Fruit fly (Drosophila melanogaster) whole organism, embryonic: ENCODE data around the gene CG9782.

Experiments
- Bteb2 ChIP-seq: fragments of 200-800 bp; sonication (Bioruptor generic); optimal IDR thresholded peaks from 2 replicates; lab custom pipeline; 2016; ENCODE audit warnings: missing biosample characterization, missing genetic modification characterization
- C15 ChIP-seq: fragments of 200-800 bp; sonication (Bioruptor generic); IDR thresholded peaks from 3 replicates; pipeline ENCODE4 v1.3.6; 2022; ENCODE audit warnings: missing biosample characterization, missing genetic modification characterization
- CG10209 ChIP-seq: fragments of 200-800 bp; sonication (Bioruptor generic); optimal IDR thresholded peaks from 3 replicates; lab custom pipeline; 2017; ENCODE audit warnings: missing biosample characterization, mild to moderate bottlenecking, missing genetic modification characterization, missing genetic modification reagents
- CG10543 ChIP-seq: fragments of 200-800 bp; sonication (Bioruptor generic); optimal IDR thresholded peaks from 3 replicates; lab custom pipeline; 2017; ENCODE audit warnings: missing biosample characterization, mild to moderate bottlenecking, missing genetic modification characterization, moderate library complexity
- CG11093 ChIP-seq: fragments of 200-800 bp; sonication (Bioruptor generic); IDR thresholded peaks from 3 replicates; pipeline ENCODE4 v1.3.6; 2022; ENCODE audit warnings: missing biosample characterization, missing genetic modification characterization
- CG11695 ChIP-seq: fragments of 200-800 bp; sonication (Bioruptor generic); IDR thresholded peaks from 3 replicates; pipeline ENCODE4 v1.3.6; 2022; ENCODE audit warnings: missing biosample characterization, missing genetic modification characterization
- CG12769 ChIP-seq: fragments of 200-800 bp; sonication (Bioruptor generic); optimal IDR thresholded peaks from 2 replicates; lab custom pipeline; 2019; ENCODE audit warnings: missing biosample characterization, mild to moderate bottlenecking, missing genetic modification characterization, moderate library complexity
- CG13296 ChIP-seq: fragments of 200-800 bp; sonication (Bioruptor generic); optimal IDR thresholded peaks from 3 replicates; lab custom pipeline; 2018; ENCODE audit warnings: missing biosample characterization, mild to moderate bottlenecking, missing genetic modification characterization
- CG13424 ChIP-seq: fragments of 200-800 bp; sonication (Bioruptor generic); optimal IDR thresholded peaks from 2 replicates; lab custom pipeline; 2019; ENCODE audit warnings: missing biosample characterization, mild to moderate bottlenecking, missing genetic modification characterization, moderate library complexity
- CG15514 ChIP-seq: fragments of 200-800 bp; sonication (Bioruptor generic); optimal IDR thresholded peaks from 3 replicates; lab custom pipeline; 2017; ENCODE audit warnings: missing biosample characterization, missing genetic modification characterization, mild to moderate bottlenecking, moderate library complexity, missing genetic modification reagents
- CG17385 ChIP-seq: fragments of 200-800 bp; sonication (Bioruptor generic); optimal IDR thresholded peaks from 3 replicates; lab custom pipeline; 2018; ENCODE audit warnings: missing biosample characterization, mild to moderate bottlenecking, missing genetic modification characterization
- CG2120 ChIP-seq: fragments of 200-800 bp; sonication (Bioruptor generic); optimal IDR thresholded peaks from 3 replicates; lab custom pipeline; 2016; ENCODE audit warnings: missing biosample characterization, missing genetic modification characterization
- CG2875 ChIP-seq: fragments of 200-800 bp; sonication (Bioruptor generic); optimal IDR thresholded peaks from 2 replicates; lab custom pipeline; 2017; ENCODE audit warnings: missing biosample characterization, mild to moderate bottlenecking, missing genetic modification characterization, missing genetic modification reagents
- CG33213 ChIP-seq: fragments of 200-800 bp; sonication (Bioruptor generic); optimal IDR thresholded peaks from 3 replicates; lab custom pipeline; 2016; ENCODE audit warnings: missing biosample characterization, missing genetic modification characterization
- CG3407 ChIP-seq: fragments of 200-800 bp; sonication (Bioruptor generic); optimal IDR thresholded peaks from 2 replicates; lab custom pipeline; 2018; ENCODE audit warnings: missing biosample characterization, mild to moderate bottlenecking, missing genetic modification characterization
- CG34376 ChIP-seq: fragments of 200-800 bp; sonication (Bioruptor generic); optimal IDR thresholded peaks from 2 replicates; lab custom pipeline; 2018; ENCODE audit warnings: missing biosample characterization, mild to moderate bottlenecking, missing genetic modification characterization
- CG5180 ChIP-seq: fragments of 200-800 bp; sonication (Bioruptor generic); optimal IDR thresholded peaks from 3 replicates; lab custom pipeline; 2017; ENCODE audit warnings: missing biosample characterization, missing genetic modification characterization, mild to moderate bottlenecking, moderate library complexity, missing genetic modification reagents
- CG7556 ChIP-seq: fragments of 200-800 bp; sonication (Bioruptor generic); optimal IDR thresholded peaks from 2 replicates; lab custom pipeline; 2017; ENCODE audit warnings: missing biosample characterization, mild to moderate bottlenecking, missing genetic modification characterization
- CG7987 ChIP-seq: fragments of 200-800 bp; sonication (Bioruptor generic); optimal IDR thresholded peaks from 2 replicates; lab custom pipeline; 2018; ENCODE audit warnings: missing biosample characterization, mild to moderate bottlenecking, missing genetic modification characterization, moderate library complexity
- CG8765 ChIP-seq: fragments of 200-800 bp; sonication (Bioruptor generic); IDR thresholded peaks from 2 replicates; pipeline ENCODE4 v1.3.6; 2022; ENCODE audit warnings: missing biosample characterization, missing genetic modification characterization
- ERR ChIP-seq: fragments of 200-800 bp; sonication (Bioruptor generic); optimal IDR thresholded peaks from 2 replicates; lab custom pipeline; 2016; ENCODE audit warnings: missing biosample characterization, missing genetic modification characterization
- Fer1 ChIP-seq: fragments of 200-800 bp; sonication (Bioruptor generic); optimal IDR thresholded peaks from 2 replicates; lab custom pipeline; 2017; ENCODE audit warnings: missing biosample characterization, mild to moderate bottlenecking, missing genetic modification characterization
- Gug ChIP-seq: fragments of 200-800 bp; sonication (Bioruptor generic); IDR thresholded peaks from 4 replicates; pipeline ENCODE4 v1.3.6; 2022; ENCODE audit warnings: missing biosample characterization, missing genetic modification characterization
- HLHmδ ChIP-seq: fragments of 200-800 bp; sonication (Bioruptor generic); optimal IDR thresholded peaks from 2 replicates; lab custom pipeline; 2018; ENCODE audit warnings: missing biosample characterization, mild to moderate bottlenecking, missing genetic modification characterization, moderate library complexity
- Max ChIP-seq: fragments of 200-800 bp; sonication (Bioruptor generic); optimal IDR thresholded peaks from 2 replicates; lab custom pipeline; 2016; ENCODE audit warnings: missing biosample characterization, mild to moderate bottlenecking, missing genetic modification characterization
- Med ChIP-seq: fragments of 200-800 bp; sonication (Bioruptor generic); peaks from one replicate; lab custom pipeline; 2016; ENCODE audit warnings: missing biosample characterization, missing genetic modification characterization, mild to moderate bottlenecking, inconsistent platforms, moderate library complexity
- NK7.1 ChIP-seq: fragments of 200-800 bp; sonication (Bioruptor generic); optimal IDR thresholded peaks from 3 replicates; lab custom pipeline; 2016; ENCODE audit warnings: missing biosample characterization, missing genetic modification characterization
- Pdp1 ChIP-seq, 2 experiments: fragments of 200-800 bp; sonication (Bioruptor generic); optimal IDR thresholded peaks; 3 replicates each; lab custom pipeline; 2016; ENCODE audit warnings: missing biosample characterization in 2 of 2, missing genetic modification characterization in 2 of 2, mild to moderate bottlenecking in 1 of 2, moderate library complexity in 1 of 2
- Poxn ChIP-seq: fragments of 200-800 bp; sonication (Bioruptor generic); IDR thresholded peaks from 2 replicates; pipeline ENCODE4 v1.3.6; 2022; ENCODE audit warnings: missing biosample characterization, missing genetic modification characterization
- Trl ChIP-seq, 3 experiments: fragments of >200 bp in 2 of 3; fragments of 200-800 bp in 1 of 3; sonication (Bioruptor generic) in 1 of 3; optimal IDR thresholded peaks; 2 replicates in 1 of 3; 3 replicates in 2 of 3; lab custom pipeline; 2016 to 2017; ENCODE audit warnings: missing biosample characterization in 1 of 3, missing genetic modification characterization in 1 of 3
- ac ChIP-seq: fragments of 200-800 bp; sonication (Bioruptor generic); optimal IDR thresholded peaks from 3 replicates; lab custom pipeline; 2017; ENCODE audit warnings: missing biosample characterization, mild to moderate bottlenecking, missing genetic modification characterization
- bsh ChIP-seq, 2 experiments: fragments of 200-800 bp; sonication (Bioruptor generic); optimal IDR thresholded peaks; 2 replicates each; lab custom pipeline; 2017 to 2018; ENCODE audit warnings: mild to moderate bottlenecking in 2 of 2, missing biosample characterization in 2 of 2, missing genetic modification characterization in 2 of 2, moderate library complexity in 1 of 2
- cad ChIP-seq: fragments of >200 bp; optimal IDR thresholded peaks from 2 replicates; lab custom pipeline; 2017; ENCODE audit warnings: missing biosample characterization, missing genetic modification characterization
- da ChIP-seq: fragments of 200-800 bp; sonication (Bioruptor generic); optimal IDR thresholded peaks from 2 replicates; lab custom pipeline; 2016; ENCODE audit warnings: missing biosample characterization, missing genetic modification characterization
- dati ChIP-seq: fragments of 200-800 bp; sonication (Bioruptor generic); IDR thresholded peaks from 2 replicates; pipeline ENCODE4 v1.3.6; 2022; ENCODE audit warnings: missing biosample characterization, missing genetic modification characterization
- eyg ChIP-seq: fragments of 200-800 bp; sonication (Bioruptor generic); optimal IDR thresholded peaks from 3 replicates; lab custom pipeline; 2016; ENCODE audit warnings: missing biosample characterization, missing genetic modification characterization
- fd3F ChIP-seq: fragments of 200-800 bp; sonication (Bioruptor generic); optimal IDR thresholded peaks from 2 replicates; lab custom pipeline; 2018; ENCODE audit warnings: missing biosample characterization, mild to moderate bottlenecking, missing genetic modification characterization, moderate library complexity
- gem ChIP-seq: fragments of 200-800 bp; sonication (Bioruptor generic); optimal IDR thresholded peaks from 2 replicates; lab custom pipeline; 2019; ENCODE audit warnings: missing biosample characterization, mild to moderate bottlenecking, missing genetic modification characterization, moderate library complexity
- gfzf ChIP-seq: fragments of 200-800 bp; sonication (Bioruptor generic); optimal IDR thresholded peaks from 2 replicates; lab custom pipeline; 2016; ENCODE audit warnings: missing biosample characterization, mild to moderate bottlenecking, missing genetic modification characterization, moderate library complexity
- mirr ChIP-seq: fragments of 200-800 bp; sonication (Bioruptor generic); optimal IDR thresholded peaks from 3 replicates; lab custom pipeline; 2018; ENCODE audit warnings: missing biosample characterization, mild to moderate bottlenecking, missing genetic modification characterization
- mld ChIP-seq: fragments of 200-800 bp; sonication (Bioruptor generic); IDR thresholded peaks from 3 replicates; pipeline ENCODE4 v1.3.6; 2022; ENCODE audit warnings: missing biosample characterization, missing genetic modification characterization; ENCODE audit not compliant: partially characterized antibody
- nau ChIP-seq: fragments of 200-800 bp; sonication (Bioruptor generic); optimal IDR thresholded peaks from 3 replicates; lab custom pipeline; 2017; ENCODE audit warnings: missing biosample characterization, mild to moderate bottlenecking, missing genetic modification characterization, missing genetic modification reagents
- pnt ChIP-seq: fragments of 200-800 bp; sonication (Bioruptor generic); optimal IDR thresholded peaks from 3 replicates; lab custom pipeline; 2016; ENCODE audit warnings: missing biosample characterization, missing genetic modification characterization
- pum ChIP-seq: fragments of 200-800 bp; sonication (Bioruptor generic); optimal IDR thresholded peaks from 2 replicates; lab custom pipeline; 2016; ENCODE audit warnings: missing biosample characterization, missing genetic modification characterization
- pzg ChIP-seq: fragments of 200-800 bp; sonication (Bioruptor generic); optimal IDR thresholded peaks from 3 replicates; lab custom pipeline; 2018; ENCODE audit warnings: missing biosample characterization, mild to moderate bottlenecking, missing genetic modification characterization, moderate library complexity
- shn ChIP-seq: fragments of 200-800 bp; sonication (Bioruptor generic); optimal IDR thresholded peaks from 3 replicates; lab custom pipeline; 2016; ENCODE audit warnings: missing biosample characterization, missing genetic modification characterization
- stwl ChIP-seq: fragments of 200-800 bp; sonication (Bioruptor generic); optimal IDR thresholded peaks from 3 replicates; lab custom pipeline; 2018; ENCODE audit warnings: missing biosample characterization, mild to moderate bottlenecking, missing genetic modification characterization, moderate library complexity
- tll ChIP-seq, 2 experiments: fragments of 200-800 bp in 1 of 2; fragments of >200 bp in 1 of 2; sonication (Bioruptor generic) in 1 of 2; optimal IDR thresholded peaks; 2 replicates each; lab custom pipeline; 2017 to 2019; ENCODE audit warnings: missing biosample characterization in 2 of 2, missing genetic modification characterization in 2 of 2, mild to moderate bottlenecking in 1 of 2, moderate library complexity in 1 of 2
- toy ChIP-seq: fragments of 200-800 bp; sonication (Bioruptor generic); IDR thresholded peaks from 2 replicates; pipeline ENCODE4 v1.3.6; 2022; ENCODE audit warnings: missing biosample characterization, missing genetic modification characterization
- wdn ChIP-seq: fragments of 200-800 bp; sonication (Bioruptor generic); IDR thresholded peaks from 2 replicates; pipeline ENCODE4 v1.3.6; 2022; ENCODE audit warnings: missing biosample characterization, missing genetic modification characterization

CG9782 gene

DNA sequence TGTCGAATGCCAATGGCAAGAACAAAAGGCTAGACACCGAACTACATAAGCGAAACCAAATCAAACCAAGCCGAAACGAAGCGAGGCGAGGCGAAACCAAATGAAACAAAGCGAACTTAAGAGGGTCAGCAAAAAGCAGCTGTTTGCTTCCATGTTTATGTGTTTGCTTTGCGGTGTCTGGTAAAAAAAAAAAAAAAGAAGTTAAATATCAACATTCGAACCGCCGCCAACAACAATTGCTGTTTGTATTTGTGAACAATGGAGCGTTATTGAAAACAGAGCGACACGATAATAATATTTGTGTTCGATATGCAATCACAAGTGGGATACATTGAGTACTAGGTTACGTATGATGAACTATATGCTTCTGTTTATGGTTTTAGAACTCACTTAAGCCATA, 47.7 kb downstream of the CG9782 start (continued):
- TF ChIP-seq CG11695 (GFP tag; lab: Robert Waterston, UW) = 0 out of 3 replicates have a peak, but pooled peaks have one; percentile 38
- no peak for TF ChIP-seq CG34376 (GFP tag; lab: Kevin White, UChicago)
- no peak for TF ChIP-seq C15
- TF ChIP-seq ac (GFP tag; lab: Kevin White, UChicago) = peak; percentile 8
- TF ChIP-seq da = no peak
- TF ChIP-seq Med (GFP tag; lab: Kevin White, UChicago) = peak; percentile 85
- TF ChIP-seq CG2120 (GFP tag; lab: Kevin White, UChicago) = peak; percentile 44
- no peak for TF ChIP-seq mld (GFP tag; lab: Robert Waterston, UW)
- TF ChIP-seq cad (GFP tag; lab: Kevin White, UChicago) = no peak
- TF ChIP-seq CG3407 = peak; percentile 13
- peak; percentile 44 for TF ChIP-seq eyg (GFP tag; lab: Kevin White, UChicago)
- TF ChIP-seq Max (GFP tag; lab: Kevin White, UChicago) = no peak
- no peak for TF ChIP-seq Bteb2
- peak; percentile 9 for TF ChIP-seq CG2875 (GFP tag; lab: Kevin White, UChicago)
- no peak for TF ChIP-seq ERR (GFP tag; lab: Kevin White, UChicago)
- TF ChIP-seq gem (tag; lab: Kevin White, UChicago) = peak; percentile 50
- TF ChIP-seq CG5180 (GFP tag; lab: Kevin White, UChicago) = no peak
- no peak for TF ChIP-seq CG8765 (GFP tag; lab: Robert Waterston, UW)
- TF ChIP-seq bsh (GFP tag; optimal IDR thresholded peaks at IDR 0.05; lab: Kevin White, UChicago) = peak in 1 of 2 experiments; percentile 10
- no peak for TF ChIP-seq stwl (tag; lab: Kevin White, UChicago)
- no peak for TF ChIP-seq CG11093 (GFP tag; lab: Robert Waterston, UW)
- no peak for TF ChIP-seq gfzf (GFP tag; lab: Kevin White, UChicago)
- TF ChIP-seq CG15514 (GFP tag; lab: Kevin White, UChicago) = peak; percentile 53
- TF ChIP-seq HLHmδ (GFP tag; lab: Kevin White, UChicago) = no peak
- TF ChIP-seq dati = no peak
- no peak for TF ChIP-seq tll (GFP tag; optimal IDR thresholded peaks at IDR 0.05; lab: Kevin White, UChicago)
- peak; percentile 31 for TF ChIP-seq CG7556 (GFP tag; lab: Kevin White, UChicago)
- no peak for TF ChIP-seq pum (GFP tag; lab: Kevin White, UChicago)
- TF ChIP-seq fd3F (GFP tag; lab: Kevin White, UChicago) = peak; percentile 22
- no peak for TF ChIP-seq Trl (optimal IDR thresholded peaks at IDR 0.05; lab: Kevin White, UChicago)
- TF ChIP-seq Trl (GFP tag; optimal IDR thresholded peaks at IDR 0.05; lab: Kevin White, UChicago) = peak; percentile 48
- TF ChIP-seq NK7.1 (GFP tag; lab: Kevin White, UChicago) = no peak
- TF ChIP-seq CG10209 = peak; percentile 30
- peak; percentile 11 for TF ChIP-seq pnt (GFP tag; lab: Kevin White, UChicago)
- TF ChIP-seq toy = peak; percentile 38; the same call in 1 of the 2 replicates
- TF ChIP-seq CG17385 (GFP tag; lab: Kevin White, UChicago) = peak; percentile 25
- TF ChIP-seq CG33213 (GFP tag; lab: Kevin White, UChicago) = no peak
- TF ChIP-seq CG13424 = peak; percentile 13
- TF ChIP-seq CG7987 = peak; percentile 41
- TF ChIP-seq Fer1 (GFP tag; lab: Kevin White, UChicago) = peak; percentile 75
- TF ChIP-seq shn (GFP tag; lab: Kevin White, UChicago) = no peak
- peak; percentile 10 for TF ChIP-seq CG10543 (GFP tag; lab: Kevin White, UChicago)
- peak; percentile 38 for TF ChIP-seq mirr
- TF ChIP-seq wdn (GFP tag; lab: Robert Waterston, UW) = no peak
- peak; percentile 62 for TF ChIP-seq CG13296 (GFP tag; lab: Kevin White, UChicago)
- no peak for TF ChIP-seq pzg
- TF ChIP-seq nau (GFP tag; lab: Kevin White, UChicago) = peak; percentile 30
- no peak for TF ChIP-seq Pdp1 (GFP tag; optimal IDR thresholded peaks at IDR 0.05; lab: Kevin White, UChicago)
- no peak for TF ChIP-seq Gug
- TF ChIP-seq Poxn (GFP tag; lab: Robert Waterston, UW) = no peak
- TF ChIP-seq CG12769 = peak; percentile 29
